In the genomic region with DNA sequence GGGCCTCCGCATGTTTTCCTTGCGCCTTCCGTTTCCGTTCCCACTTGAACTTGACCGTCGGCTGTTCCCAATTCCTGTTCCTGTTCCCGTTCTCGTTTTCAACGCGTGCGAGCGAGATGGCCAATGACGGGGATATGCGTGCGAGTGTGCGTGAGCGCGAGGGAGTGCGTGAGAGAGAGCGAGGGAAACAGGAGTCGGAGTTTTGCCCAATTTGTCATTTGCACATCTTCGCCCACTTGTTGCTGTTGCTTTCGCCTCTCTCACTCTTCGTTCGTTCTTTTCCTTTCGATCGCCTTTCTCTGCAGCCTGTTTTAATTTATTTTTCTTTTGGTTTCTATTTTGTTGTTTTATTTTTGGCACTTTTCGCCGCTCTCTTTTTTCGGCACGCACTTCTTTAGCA, we compare ENCODE assay signal across 2 fruit fly cellular contexts.
TF ChIP-seq lines count a peak whose summit lies in the region.

No protein-coding gene starts in this region.

TF ChIP-seq in whole organism, embryonic, 481 proteins besides CTCF, POLR2A, EP300 and RAD21 (continued from another document):
- no peak for TF ChIP-seq unpg (GFP tag; optimal IDR thresholded peaks at IDR 0.05; lab: Kevin White, UChicago)
- TF ChIP-seq CG18011 (GFP tag; optimal IDR thresholded peaks at IDR 0.05; lab: Kevin White, UChicago), result no peak
- no peak for TF ChIP-seq gro (GFP tag; optimal IDR thresholded peaks at IDR 0.05; lab: Kevin White, UChicago)
- peak; percentile 56 to 68 for TF ChIP-seq Trl (optimal IDR thresholded peaks at IDR 0.05; lab: Kevin White, UChicago)
- TF ChIP-seq Trl (GFP tag; optimal IDR thresholded peaks at IDR 0.05; lab: Kevin White, UChicago), result no peak
- TF ChIP-seq lilli (GFP tag; optimal IDR thresholded peaks at IDR 0.05; lab: Kevin White, UChicago), result no peak
- no peak for TF ChIP-seq CG17359 (tag; optimal IDR thresholded peaks at IDR 0.05; lab: Kevin White, UChicago)
- no peak for TF ChIP-seq Meics (GFP tag; optimal IDR thresholded peaks at IDR 0.05; lab: Kevin White, UChicago)
- TF ChIP-seq HLH4C (GFP tag; IDR thresholded peaks at IDR 0.05; lab: Robert Waterston, UW; ENCODE audit: partially characterized antibody), result no peak
- TF ChIP-seq scrt (GFP tag; optimal IDR thresholded peaks at IDR 0.05; lab: Kevin White, UChicago), result peak; percentile 61
- TF ChIP-seq sna (GFP tag; IDR thresholded peaks at IDR 0.05; lab: Robert Waterston, UW; ENCODE audit: partially characterized antibody), result no peak
- no peak for TF ChIP-seq Stat92E (GFP tag; optimal IDR thresholded peaks at IDR 0.05; lab: Kevin White, UChicago)
- no peak for TF ChIP-seq al (GFP tag; IDR thresholded peaks at IDR 0.05; lab: Robert Waterston, UW)
- TF ChIP-seq gt (GFP tag; IDR thresholded peaks at IDR 0.05; lab: Robert Waterston, UW), result no peak
- no peak for TF ChIP-seq CG8944 (GFP tag; optimal IDR thresholded peaks at IDR 0.05; lab: Kevin White, UChicago)
- 0 out of 2 replicates have a peak, but pooled peaks have one; percentile 5 for TF ChIP-seq CG32532 (GFP tag; IDR thresholded peaks at IDR 0.05; lab: Robert Waterston, UW)
- no peak for TF ChIP-seq CG14667 (GFP tag; IDR thresholded peaks at IDR 0.05; lab: Robert Waterston, UW)
- TF ChIP-seq CG4707 (GFP tag; optimal IDR thresholded peaks at IDR 0.05; lab: Kevin White, UChicago), result no peak
- no peak for TF ChIP-seq CG10654 (GFP tag; optimal IDR thresholded peaks at IDR 0.05; lab: Kevin White, UChicago)
- TF ChIP-seq CG11723 (GFP tag; optimal IDR thresholded peaks at IDR 0.05; lab: Kevin White, UChicago), result no peak
- TF ChIP-seq fd96Cb (tag; optimal IDR thresholded peaks at IDR 0.05; lab: Kevin White, UChicago), result no peak
- no peak for TF ChIP-seq CG16863 (GFP tag; optimal IDR thresholded peaks at IDR 0.05; lab: Kevin White, UChicago)
- no peak for TF ChIP-seq nau (GFP tag; optimal IDR thresholded peaks at IDR 0.05; lab: Kevin White, UChicago)
- TF ChIP-seq aop (GFP tag; IDR thresholded peaks at IDR 0.05; lab: Robert Waterston, UW), result peak; percentile 64
- TF ChIP-seq kni (GFP tag; optimal IDR thresholded peaks at IDR 0.05; lab: Kevin White, UChicago), result peak; percentile 17
- TF ChIP-seq zf30C (GFP tag; optimal IDR thresholded peaks at IDR 0.05; lab: Kevin White, UChicago), result no peak
- TF ChIP-seq ara (GFP tag; IDR thresholded peaks at IDR 0.05; lab: Robert Waterston, UW), result no peak
- peak; percentile 38; the same call in 1 of the 2 replicates for TF ChIP-seq CG10321 (GFP tag; IDR thresholded peaks at IDR 0.05; lab: Robert Waterston, UW)
- no peak for TF ChIP-seq CG9817 (tag; optimal IDR thresholded peaks at IDR 0.05; lab: Kevin White, UChicago)
- no peak for TF ChIP-seq zfh2 (GFP tag; optimal IDR thresholded peaks at IDR 0.05; lab: Kevin White, UChicago)
- TF ChIP-seq ac (GFP tag; optimal IDR thresholded peaks at IDR 0.05; lab: Kevin White, UChicago), result no peak

TF ChIP-seq in whole organism, prepupa, 60 proteins besides CTCF, POLR2A, EP300 and RAD21 (continued from another document):
- no peak for TF ChIP-seq svp (GFP tag; lab: Kevin White, UChicago)
- TF ChIP-seq CG8319 (GFP tag; optimal IDR thresholded peaks at IDR 0.05; lab: Kevin White, UChicago), result no peak
- no peak for TF ChIP-seq lz (GFP tag; optimal IDR thresholded peaks at IDR 0.05; lab: Kevin White, UChicago)
- TF ChIP-seq Met (GFP tag; optimal IDR thresholded peaks at IDR 0.05; lab: Kevin White, UChicago), result no peak
- TF ChIP-seq CG4318 (GFP tag; optimal IDR thresholded peaks at IDR 0.05; lab: Kevin White, UChicago), result no peak
- no peak for TF ChIP-seq CG31627 (GFP tag; optimal IDR thresholded peaks at IDR 0.05; lab: Kevin White, UChicago)
- no peak for TF ChIP-seq CG3032 (tag; optimal IDR thresholded peaks at IDR 0.05; lab: Kevin White, UChicago)
- TF ChIP-seq Smox (GFP tag; optimal IDR thresholded peaks at IDR 0.05; lab: Kevin White, UChicago), result no peak
- no peak for TF ChIP-seq cyc (GFP tag; optimal IDR thresholded peaks at IDR 0.05; lab: Kevin White, UChicago)
- no peak for TF ChIP-seq CG10631 (GFP tag; optimal IDR thresholded peaks at IDR 0.05; lab: Kevin White, UChicago)
- TF ChIP-seq dac (GFP tag; optimal IDR thresholded peaks at IDR 0.05; lab: Kevin White, UChicago), result no peak
- TF ChIP-seq CG8119 (GFP tag; IDR thresholded peaks at IDR 0.05; lab: Robert Waterston, UW), result peak; percentile 75
- TF ChIP-seq pdm3 (GFP tag; optimal IDR thresholded peaks at IDR 0.05; lab: Kevin White, UChicago), result no peak
- TF ChIP-seq CG6808 (GFP tag; optimal IDR thresholded peaks at IDR 0.05; lab: Kevin White, UChicago), result peak; percentile 44
- peak; percentile 11 for TF ChIP-seq CG34406 (GFP tag; optimal IDR thresholded peaks at IDR 0.05; lab: Kevin White, UChicago)
- no peak for TF ChIP-seq CG11762 (GFP tag; optimal IDR thresholded peaks at IDR 0.05; lab: Kevin White, UChicago; ENCODE audit: insufficient read depth)
- no peak for TF ChIP-seq Sox102F (GFP tag; optimal IDR thresholded peaks at IDR 0.05; lab: Kevin White, UChicago)
- TF ChIP-seq ss (GFP tag; optimal IDR thresholded peaks at IDR 0.05; lab: Kevin White, UChicago), result peak; percentile 64 to 72
- peak; percentile 40 for TF ChIP-seq dsx (GFP tag; optimal IDR thresholded peaks at IDR 0.05; lab: Kevin White, UChicago; ENCODE audit: poor library complexity, severe bottlenecking)
- TF ChIP-seq Ets21C (GFP tag; optimal IDR thresholded peaks at IDR 0.05; lab: Kevin White, UChicago), result no peak
- TF ChIP-seq fkh (GFP tag; optimal IDR thresholded peaks at IDR 0.05; lab: Kevin White, UChicago), result no peak
- no peak for TF ChIP-seq Hr39 (GFP tag; optimal IDR thresholded peaks at IDR 0.05; lab: Kevin White, UChicago)
- TF ChIP-seq acj6 (GFP tag; optimal IDR thresholded peaks at IDR 0.05; lab: Kevin White, UChicago), result no peak
- no peak for TF ChIP-seq Gug (GFP tag; IDR thresholded peaks at IDR 0.05; lab: Robert Waterston, UW)
- TF ChIP-seq vri (GFP tag; optimal IDR thresholded peaks at IDR 0.05; lab: Kevin White, UChicago), result no peak
- no peak for TF ChIP-seq CG10669 (GFP tag; optimal IDR thresholded peaks at IDR 0.05; lab: Kevin White, UChicago)
- peak; percentile 16 for TF ChIP-seq Eip75B (GFP tag; optimal IDR thresholded peaks at IDR 0.05; lab: Kevin White, UChicago)
- TF ChIP-seq Hr4 (GFP tag; optimal IDR thresholded peaks at IDR 0.05; lab: Kevin White, UChicago), result no peak
- TF ChIP-seq Lpt (GFP tag; optimal IDR thresholded peaks at IDR 0.05; lab: Kevin White, UChicago), result no peak
- no peak for TF ChIP-seq spab (GFP tag; optimal IDR thresholded peaks at IDR 0.05; lab: Kevin White, UChicago)
- peak; percentile 67 for TF ChIP-seq CG6276 (GFP tag; optimal IDR thresholded peaks at IDR 0.05; lab: Kevin White, UChicago)
- no peak for TF ChIP-seq achi (GFP tag; optimal IDR thresholded peaks at IDR 0.05; lab: Kevin White, UChicago)
- no peak for TF ChIP-seq CG11902 (GFP tag; optimal IDR thresholded peaks at IDR 0.05; lab: Kevin White, UChicago)
- no peak; the same call in 2 of the 3 replicates for TF ChIP-seq eg (GFP tag; IDR thresholded peaks at IDR 0.05; lab: Robert Waterston, UW)
- TF ChIP-seq fd59A (GFP tag; optimal IDR thresholded peaks at IDR 0.05; lab: Kevin White, UChicago), result no peak
- TF ChIP-seq CG32006 (GFP tag; optimal IDR thresholded peaks at IDR 0.05; lab: Kevin White, UChicago), result no peak
TF ChIP-seq in whole organism, prepupa: peak in this region for 13.
